Worm (Caenorhabditis elegans): ENCODE data around the gene T10F2.2.

T10F2.2 gene

DNA sequence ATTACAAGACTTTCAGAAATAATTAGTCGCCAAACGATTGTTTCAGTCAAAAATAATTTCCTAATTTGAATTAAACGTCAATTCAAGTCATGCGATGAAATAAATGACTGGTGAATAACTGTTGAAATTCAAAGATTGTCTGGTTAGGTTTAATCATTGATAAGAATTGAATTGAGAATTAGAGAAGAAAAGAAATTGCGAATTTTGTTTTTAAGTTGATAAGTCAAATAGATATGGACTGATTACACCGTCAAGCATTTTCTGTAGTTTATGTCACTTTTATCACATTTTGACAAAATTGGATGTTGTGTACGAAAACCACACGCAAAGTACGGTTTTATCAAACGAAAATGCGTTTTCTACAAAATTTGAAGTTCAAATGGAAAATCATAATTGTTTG is 36.2 kb upstream of the T10F2.2 start:
- no peak for TF ChIP-seq nhr-10 (tag; optimal IDR thresholded peaks at IDR 0.05)
- no peak for TF ChIP-seq unc-39 (tag; optimal IDR thresholded peaks at IDR 0.05)
- TF ChIP-seq sma-9 (GFP tag; optimal IDR thresholded peaks at IDR 0.05), result peak; percentile 69
- TF ChIP-seq sma-9 (tag; optimal IDR thresholded peaks at IDR 0.05), result no peak
- TF ChIP-seq sem-4 (tag; optimal IDR thresholded peaks at IDR 0.05), result no peak
- TF ChIP-seq ztf-1 (GFP tag; conservative IDR thresholded peaks at IDR 0.05), result no peak
- TF ChIP-seq F13H6.1 (tag; optimal IDR thresholded peaks at IDR 0.05), result peak; percentile 1
- no peak for TF ChIP-seq elt-1 (tag; optimal IDR thresholded peaks at IDR 0.05)
- TF ChIP-seq ZK546.5 (tag; optimal IDR thresholded peaks at IDR 0.05), result no peak
- no peak for TF ChIP-seq nhr-11 (tag; optimal IDR thresholded peaks at IDR 0.05)
- no peak for TF ChIP-seq nhr-6 (tag; optimal IDR thresholded peaks at IDR 0.05)
- TF ChIP-seq ama-1 (optimal IDR thresholded peaks at IDR 0.05), result no peak
- TF ChIP-seq snpc-4 (tag; optimal IDR thresholded peaks at IDR 0.05), result no peak
- TF ChIP-seq nhr-12 (tag; optimal IDR thresholded peaks at IDR 0.05), result no peak
- TF ChIP-seq lsy-2 (tag; optimal IDR thresholded peaks at IDR 0.05), result peak in 1 of 2 experiments; percentile 28
- TF ChIP-seq fos-1 (tag; optimal IDR thresholded peaks at IDR 0.05), result peak; percentile 97
- peak; percentile 25 for TF ChIP-seq nhr-21 (tag; optimal IDR thresholded peaks at IDR 0.05)
- peak; percentile 58 for TF ChIP-seq gmeb-1 (tag; optimal IDR thresholded peaks at IDR 0.05)
- TF ChIP-seq lin-13 (GFP tag; optimal IDR thresholded peaks at IDR 0.05), result no peak
- no peak for TF ChIP-seq ztf-4 (tag; optimal IDR thresholded peaks at IDR 0.05)
- no peak for TF ChIP-seq Y55F3AM.14 (GFP tag; optimal IDR thresholded peaks at IDR 0.05)
- no peak for TF ChIP-seq zag-1 (tag; optimal IDR thresholded peaks at IDR 0.05)
- no peak for TF ChIP-seq mab-5 (tag; optimal IDR thresholded peaks at IDR 0.05)
- no peak for TF ChIP-seq skn-1 (tag; optimal IDR thresholded peaks at IDR 0.05)
- peak; percentile 30 for TF ChIP-seq nhr-129 (tag; optimal IDR thresholded peaks at IDR 0.05)
- TF ChIP-seq blmp-1 (tag; optimal IDR thresholded peaks at IDR 0.05; ENCODE audit: insufficient read depth), result no peak
- no peak for TF ChIP-seq nhr-77 (tag; optimal IDR thresholded peaks at IDR 0.05)
- TF ChIP-seq crh-2 (tag; optimal IDR thresholded peaks at IDR 0.05), result peak; percentile 88
- TF ChIP-seq sma-3 (GFP tag; optimal IDR thresholded peaks at IDR 0.05), result peak; percentile 44
- no peak for TF ChIP-seq dmd-4 (tag; optimal IDR thresholded peaks at IDR 0.05)
- no peak for TF ChIP-seq peb-1 (tag; optimal IDR thresholded peaks at IDR 0.05)
- no peak for TF ChIP-seq ztf-11 (tag; optimal IDR thresholded peaks at IDR 0.05)
- TF ChIP-seq R02D3.7 (tag; optimal IDR thresholded peaks at IDR 0.05), result no peak
- no peak for TF ChIP-seq aly-2 (tag; optimal IDR thresholded peaks at IDR 0.05)
- no peak for TF ChIP-seq elt-3 (tag; optimal IDR thresholded peaks at IDR 0.05)
- TF ChIP-seq C34F6.9 (tag; optimal IDR thresholded peaks at IDR 0.05), result peak; percentile 14
- no peak for TF ChIP-seq lin-39 (tag; optimal IDR thresholded peaks at IDR 0.05)
- no peak for TF ChIP-seq unc-62 (GFP tag; optimal IDR thresholded peaks at IDR 0.05)
- TF ChIP-seq ceh-82 (tag; optimal IDR thresholded peaks at IDR 0.05), result no peak
- TF ChIP-seq nhr-23 (tag; optimal IDR thresholded peaks at IDR 0.05), result no peak
- peak; percentile 53 for TF ChIP-seq nhr-25 (tag; optimal IDR thresholded peaks at IDR 0.05)
- TF ChIP-seq ceh-16 (tag; optimal IDR thresholded peaks at IDR 0.05), result no peak
- no peak for TF ChIP-seq nhr-237 (tag; optimal IDR thresholded peaks at IDR 0.05)
- TF ChIP-seq lin-11 (tag; optimal IDR thresholded peaks at IDR 0.05), result no peak
- no peak for TF ChIP-seq mdl-1 (tag; optimal IDR thresholded peaks at IDR 0.05)
- no peak for TF ChIP-seq mbf-1 (tag; optimal IDR thresholded peaks at IDR 0.05)
- TF ChIP-seq alr-1 (tag; optimal IDR thresholded peaks at IDR 0.05), result no peak
- TF ChIP-seq egl-27 (tag; optimal IDR thresholded peaks at IDR 0.05), result no peak
- no peak for TF ChIP-seq unc-55 (GFP tag; optimal IDR thresholded peaks at IDR 0.05)

DNA sequence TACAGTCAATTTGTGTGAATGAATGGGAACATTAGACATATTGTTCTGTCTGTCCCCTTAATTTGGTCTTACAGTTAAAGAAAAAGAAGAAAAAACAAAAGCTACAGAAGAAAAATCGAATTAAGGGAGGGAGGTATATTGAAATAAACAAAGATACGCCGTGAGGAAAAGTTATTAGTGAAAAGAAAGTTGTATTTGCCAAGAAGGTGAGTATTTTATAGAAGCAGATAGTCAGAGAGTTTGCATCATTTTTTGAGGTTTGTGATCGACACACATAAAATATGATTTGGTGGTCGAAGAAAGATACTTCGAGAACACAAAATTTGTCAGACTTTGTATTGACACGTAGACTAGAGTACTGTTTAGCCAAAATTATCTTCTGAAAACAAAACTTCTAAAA is 35.2 kb upstream of the T10F2.2 start:
- TF ChIP-seq fos-1 (tag; optimal IDR thresholded peaks at IDR 0.05), result peak; percentile 60
- no peak for TF ChIP-seq C34F6.9 (tag; optimal IDR thresholded peaks at IDR 0.05)
- TF ChIP-seq nhr-21 (tag; optimal IDR thresholded peaks at IDR 0.05), result no peak
- no peak for TF ChIP-seq nhr-12 (tag; optimal IDR thresholded peaks at IDR 0.05)
- TF ChIP-seq nhr-11 (tag; optimal IDR thresholded peaks at IDR 0.05), result no peak
- peak; percentile 49 for TF ChIP-seq sma-9 (GFP tag; optimal IDR thresholded peaks at IDR 0.05)
- no peak for TF ChIP-seq sma-9 (tag; optimal IDR thresholded peaks at IDR 0.05)
- TF ChIP-seq gmeb-1 (tag; optimal IDR thresholded peaks at IDR 0.05), result peak; percentile 32
- TF ChIP-seq nhr-6 (tag; optimal IDR thresholded peaks at IDR 0.05), result no peak
- TF ChIP-seq nhr-25 (tag; optimal IDR thresholded peaks at IDR 0.05), result peak; percentile 43
- TF ChIP-seq blmp-1 (tag; optimal IDR thresholded peaks at IDR 0.05; ENCODE audit: insufficient read depth), result peak; percentile 14
- no peak for TF ChIP-seq sma-3 (GFP tag; optimal IDR thresholded peaks at IDR 0.05)
- TF ChIP-seq dmd-4 (tag; optimal IDR thresholded peaks at IDR 0.05), result no peak
- TF ChIP-seq crh-2 (tag; optimal IDR thresholded peaks at IDR 0.05), result peak; percentile 24
- no peak for TF ChIP-seq egl-27 (tag; optimal IDR thresholded peaks at IDR 0.05)
- peak; percentile 91 for TF ChIP-seq nhr-129 (tag; optimal IDR thresholded peaks at IDR 0.05)
- no peak for TF ChIP-seq mdl-1 (tag; optimal IDR thresholded peaks at IDR 0.05)

Measured in whole organism, L2 larva.